Fruit fly (Drosophila melanogaster) whole organism, adult: ENCODE measurements around the gene CG17571.

Experiments
- CG11617 ChIP-seq: fragments of 200-800 bp; sonication (Bioruptor generic); optimal IDR thresholded peaks from 2 replicates; lab custom pipeline; 2017; ENCODE audit warnings: mild to moderate bottlenecking, missing biosample characterization, missing genetic modification reagents, missing genetic modification characterization
- CG12768 ChIP-seq: fragments of 200-800 bp; sonication (Bioruptor generic); optimal IDR thresholded peaks from 2 replicates; lab custom pipeline; 2017; ENCODE audit warnings: missing biosample characterization, missing genetic modification characterization, mild to moderate bottlenecking, moderate library complexity, missing genetic modification reagents
- CG14711 ChIP-seq: fragments of 200-800 bp; sonication (Bioruptor generic); optimal IDR thresholded peaks from 2 replicates; lab custom pipeline; 2018; ENCODE audit warnings: missing biosample characterization, mild to moderate bottlenecking, missing genetic modification characterization, moderate library complexity
- CG1620 ChIP-seq: fragments of 200-800 bp; sonication (Bioruptor generic); optimal IDR thresholded peaks from 2 replicates; lab custom pipeline; 2016; ENCODE audit warnings: missing biosample characterization, missing genetic modification characterization
- CG33017 ChIP-seq: fragments of 200-800 bp; sonication (Bioruptor generic); optimal IDR thresholded peaks from 2 replicates; lab custom pipeline; 2018; ENCODE audit warnings: missing biosample characterization, mild to moderate bottlenecking, missing genetic modification characterization, moderate library complexity
- CG5204 ChIP-seq: fragments of 200-800 bp; sonication (Bioruptor generic); optimal IDR thresholded peaks from 2 replicates; lab custom pipeline; 2016; ENCODE audit warnings: missing biosample characterization, missing genetic modification characterization
- CG7045 ChIP-seq: fragments of 200-800 bp; sonication (Bioruptor generic); optimal IDR thresholded peaks from 2 replicates; lab custom pipeline; 2017; ENCODE audit warnings: missing biosample characterization, mild to moderate bottlenecking, missing genetic modification characterization
- CG7101 ChIP-seq: fragments of 200-800 bp; sonication (Bioruptor generic); optimal IDR thresholded peaks from 2 replicates; lab custom pipeline; 2018; ENCODE audit warnings: missing biosample characterization, mild to moderate bottlenecking, missing genetic modification characterization, moderate library complexity
- Clk ChIP-seq: fragments of 200-800 bp; sonication (Bioruptor generic); optimal IDR thresholded peaks from 2 replicates; lab custom pipeline; 2017; ENCODE audit warnings: missing biosample characterization, missing genetic modification characterization
- Mnt ChIP-seq: fragments of 200-800 bp; sonication (Bioruptor generic); optimal IDR thresholded peaks from 2 replicates; lab custom pipeline; 2016; ENCODE audit warnings: missing biosample characterization, mild to moderate bottlenecking, missing genetic modification characterization
- bab1 ChIP-seq: fragments of 200-800 bp; sonication (Bioruptor generic); optimal IDR thresholded peaks from 3 replicates; lab custom pipeline; 2019; ENCODE audit warnings: missing biosample characterization, mild to moderate bottlenecking, missing genetic modification characterization, moderate library complexity
- cnc ChIP-seq, 2 experiments: fragments of >200 bp; optimal IDR thresholded peaks; 2 replicates each; lab custom pipeline; 2017
- ovo ChIP-seq: fragments of 200-800 bp; sonication (Bioruptor generic); optimal IDR thresholded peaks from 2 replicates; lab custom pipeline; 2016; ENCODE audit warnings: missing biosample characterization, missing genetic modification characterization
- tj ChIP-seq: fragments of 200-800 bp; sonication (Bioruptor generic); optimal IDR thresholded peaks from 3 replicates; lab custom pipeline; 2017; ENCODE audit warnings: missing biosample characterization, mild to moderate bottlenecking, missing genetic modification characterization, moderate library complexity

dm6 chr2L:20263050-20263449, 6.1 kb upstream of the CG17571 start:
- TF ChIP-seq bab1 (no peak), CG33017 (tag; lab: Kevin White, UChicago) (no peak), CG5204 (GFP tag; lab: Kevin White, UChicago) (no peak), Clk (GFP tag; lab: Kevin White, UChicago) (no peak), CG7101 (tag; lab: Kevin White, UChicago) (no peak), CG7045 (GFP tag; lab: Kevin White, UChicago) (no peak), CG1620 (GFP tag; lab: Kevin White, UChicago) (no peak), Mnt (GFP tag; lab: Kevin White, UChicago) (no peak), CG12768 (no peak), tj (GFP tag; lab: Kevin White, UChicago) (no peak), CG11617 (GFP tag; lab: Kevin White, UChicago) (no peak), CG14711 (no peak), cnc (optimal IDR thresholded peaks at IDR 0.05; lab: Kevin White, UChicago) (no peak), ovo (GFP tag; lab: Kevin White, UChicago) (no peak)
